Worm (Caenorhabditis elegans) whole organism, L3 larva: ENCODE measurements around the gene ttr-35.

ENCODE experiments used
- ama-1 ChIP-seq: fragments of 150-350 bp; optimal IDR thresholded peaks from 2 replicates; lab custom pipeline; 2018
- fkh-10 ChIP-seq: sonication (generic microtip); optimal IDR thresholded peaks from 2 replicates; lab custom pipeline; 2017; ENCODE audit warnings: missing biosample characterization, missing genetic modification reagents, missing genetic modification characterization
- lin-15B ChIP-seq: fragments of 150-350 bp; optimal IDR thresholded peaks from 2 replicates; lab custom pipeline; 2014; ENCODE audit warnings: missing biosample characterization, missing genetic modification characterization
- nhr-23 ChIP-seq: fragments of 150-350 bp; optimal IDR thresholded peaks from 2 replicates; lab custom pipeline; 2014; ENCODE audit warnings: missing biosample characterization, missing genetic modification reagents, missing genetic modification characterization
- unc-39 ChIP-seq: sonication (generic microtip); optimal IDR thresholded peaks from 4 replicates; lab custom pipeline; 2017; ENCODE audit warnings: missing biosample characterization, missing genetic modification characterization
- zag-1 ChIP-seq: fragments of 150-350 bp; optimal IDR thresholded peaks from 2 replicates; lab custom pipeline; 2014; ENCODE audit warnings: missing biosample characterization, missing genetic modification characterization

- TF ChIP-seq unc-39 (tag; lab: Kevin White, UChicago) (no peak), nhr-23 (tag; lab: Kevin White, UChicago) (no peak), lin-15B (tag; lab: Kevin White, UChicago) (no peak), ama-1 (no peak), zag-1 (tag; lab: Kevin White, UChicago) (no peak), fkh-10 (no peak)
These were observed 39.6 kb downstream of the ttr-35 start for ce11 chrX:6551679-6552078.
